Worm (Caenorhabditis elegans): ENCODE measurements around the gene pcm-1.

DNA sequence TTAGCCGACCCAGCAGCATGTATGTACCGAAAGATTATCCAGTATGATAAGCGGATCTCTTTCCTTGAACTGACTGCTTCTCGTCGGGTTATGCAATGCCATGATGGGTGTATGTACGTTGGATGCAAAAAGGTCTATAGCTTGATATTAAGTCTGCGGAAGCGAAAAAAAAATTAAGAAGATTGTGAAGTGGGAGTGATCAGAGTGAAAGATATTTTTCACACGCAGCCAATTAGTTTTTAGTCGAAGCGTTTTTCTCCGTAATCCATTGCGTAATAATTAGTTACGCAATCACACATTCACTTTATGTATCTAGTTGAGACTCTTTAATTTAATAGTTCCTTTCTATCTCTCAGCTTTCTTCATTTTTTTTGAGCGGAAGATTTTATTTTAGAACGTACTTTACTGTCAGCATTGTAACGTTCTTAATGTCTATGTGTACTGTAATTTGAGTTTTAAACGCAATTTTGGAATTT is 14.0 kb downstream of the pcm-1 start:
- TF ChIP-seq lin-39 (tag; optimal IDR thresholded peaks at IDR 0.05), result no peak
- TF ChIP-seq unc-39 (tag; optimal IDR thresholded peaks at IDR 0.05), result no peak
- no peak for TF ChIP-seq zag-1 (tag; optimal IDR thresholded peaks at IDR 0.05)
- no peak for TF ChIP-seq ztf-11 (tag; optimal IDR thresholded peaks at IDR 0.05)
- no peak for TF ChIP-seq ceh-16 (tag; optimal IDR thresholded peaks at IDR 0.05)
- no peak for TF ChIP-seq snpc-4 (tag; optimal IDR thresholded peaks at IDR 0.05)

Data from whole organism, L3 larva.